Worm (Caenorhabditis elegans) whole organism, L2 larva: ENCODE measurements around the gene dyc-1.
A peak's percentile ranks its signal among the peaks of the same experiment; 100 is the strongest.

Source experiments
- C34F6.9 ChIP-seq: fragments of 150-350 bp; optimal IDR thresholded peaks from 2 replicates; lab custom pipeline; 2014; ENCODE audit warnings: missing biosample characterization, missing genetic modification characterization
- F13H6.1 ChIP-seq: sonication (generic microtip); optimal IDR thresholded peaks from 2 replicates; lab custom pipeline; 2016; ENCODE audit warnings: missing genetic modification characterization, missing compliant biosample characterization
- R02D3.7 ChIP-seq: fragments of 150-350 bp; optimal IDR thresholded peaks from 2 replicates; lab custom pipeline; 2014; ENCODE audit warnings: missing biosample characterization, missing genetic modification characterization
- Y55F3AM.14 ChIP-seq: fragments of 200-800 bp; sonication (Bioruptor generic); optimal IDR thresholded peaks from 2 replicates; lab custom pipeline; 2018; ENCODE audit warnings: mild to moderate bottlenecking, missing genetic modification characterization, missing compliant biosample characterization
- ZK546.5 ChIP-seq: sonication (generic microtip); optimal IDR thresholded peaks from 2 replicates; lab custom pipeline; 2017; ENCODE audit warnings: missing biosample characterization, missing genetic modification characterization
- alr-1 ChIP-seq: fragments of 150-350 bp; optimal IDR thresholded peaks from 2 replicates; lab custom pipeline; 2014; ENCODE audit warnings: missing biosample characterization, missing genetic modification characterization
- aly-2 ChIP-seq: fragments of 150-350 bp; optimal IDR thresholded peaks from 2 replicates; lab custom pipeline; 2014; ENCODE audit warnings: missing biosample characterization, missing genetic modification characterization
- ama-1 ChIP-seq: fragments of 150-350 bp; optimal IDR thresholded peaks from 2 replicates; lab custom pipeline; 2018; ENCODE audit warnings: inconsistent platforms
- blmp-1 ChIP-seq: sonication (generic microtip); optimal IDR thresholded peaks from 2 replicates; lab custom pipeline; 2017; ENCODE audit warnings: missing genetic modification characterization, mild to moderate bottlenecking, missing compliant biosample characterization, antibody characterized with exemption, moderate library complexity; ENCODE audit not compliant: insufficient read depth
- ceh-16 ChIP-seq: fragments of 150-350 bp; optimal IDR thresholded peaks from 2 replicates; lab custom pipeline; 2014; ENCODE audit warnings: missing biosample characterization, missing genetic modification characterization
- ceh-82 ChIP-seq: fragments of 150-350 bp; optimal IDR thresholded peaks from 2 replicates; lab custom pipeline; 2014; ENCODE audit warnings: missing biosample characterization, missing genetic modification characterization
- crh-2 ChIP-seq: sonication (generic microtip); optimal IDR thresholded peaks from 2 replicates; lab custom pipeline; 2017; ENCODE audit warnings: missing biosample characterization, missing genetic modification characterization
- dmd-4 ChIP-seq: sonication (generic microtip); optimal IDR thresholded peaks from 2 replicates; lab custom pipeline; 2017; ENCODE audit warnings: missing biosample characterization, missing genetic modification characterization
- egl-27 ChIP-seq: sonication (generic microtip); optimal IDR thresholded peaks from 3 replicates; lab custom pipeline; 2017; ENCODE audit warnings: missing biosample characterization, missing genetic modification reagents, missing genetic modification characterization
- elt-1 ChIP-seq: fragments of 150-350 bp; optimal IDR thresholded peaks from 2 replicates; lab custom pipeline; 2014; ENCODE audit warnings: missing biosample characterization, missing genetic modification characterization
- elt-3 ChIP-seq: sonication (generic microtip); optimal IDR thresholded peaks from 2 replicates; lab custom pipeline; 2017; ENCODE audit warnings: missing biosample characterization, missing genetic modification characterization
- fos-1 ChIP-seq: fragments of 150-350 bp; optimal IDR thresholded peaks from 2 replicates; lab custom pipeline; 2014; ENCODE audit warnings: missing biosample characterization, missing genetic modification characterization
- gmeb-1 ChIP-seq: fragments of 150-350 bp; optimal IDR thresholded peaks from 2 replicates; lab custom pipeline; 2014; ENCODE audit warnings: missing biosample characterization, missing genetic modification characterization
- lin-11 ChIP-seq: fragments of 150-350 bp; sonication (generic microtip); optimal IDR thresholded peaks from 2 replicates; lab custom pipeline; 2014; ENCODE audit warnings: missing biosample characterization, missing genetic modification characterization, inconsistent platforms, mixed read lengths
- lin-13 ChIP-seq: fragments of 150-350 bp; optimal IDR thresholded peaks from 2 replicates; lab custom pipeline; 2014; ENCODE audit warnings: missing biosample characterization, missing genetic modification reagents, missing genetic modification characterization
- lin-39 ChIP-seq: fragments of 150-350 bp; optimal IDR thresholded peaks from 2 replicates; lab custom pipeline; 2014; ENCODE audit warnings: missing biosample characterization, missing genetic modification reagents, missing genetic modification characterization
- lsy-2 ChIP-seq, 2 experiments: fragments of 150-350 bp in 1 of 2; sonication (generic microtip) in 1 of 2; optimal IDR thresholded peaks; 2 replicates each; lab custom pipeline; 2014 to 2017; ENCODE audit warnings: missing biosample characterization in 2 of 2, missing genetic modification characterization in 2 of 2
- mab-5 ChIP-seq: fragments of 150-350 bp; optimal IDR thresholded peaks from 2 replicates; lab custom pipeline; 2014; ENCODE audit warnings: missing biosample characterization, missing genetic modification characterization
- mbf-1 ChIP-seq: sonication (generic microtip); optimal IDR thresholded peaks from 2 replicates; lab custom pipeline; 2017; ENCODE audit warnings: missing biosample characterization, missing genetic modification characterization
- mdl-1 ChIP-seq, 2 experiments: fragments of 150-350 bp in 1 of 2; sonication (generic microtip) in 1 of 2; optimal IDR thresholded peaks; 2 replicates each; lab custom pipeline; 2017; ENCODE audit warnings: missing biosample characterization in 2 of 2, missing genetic modification characterization in 2 of 2
- nhr-10 ChIP-seq: sonication (generic microtip); optimal IDR thresholded peaks from 2 replicates; lab custom pipeline; 2017; ENCODE audit warnings: missing biosample characterization, missing genetic modification characterization
- nhr-11 ChIP-seq: fragments of 150-350 bp; optimal IDR thresholded peaks from 2 replicates; lab custom pipeline; 2014; ENCODE audit warnings: missing biosample characterization, missing genetic modification characterization
- nhr-12 ChIP-seq: fragments of 150-350 bp; optimal IDR thresholded peaks from 2 replicates; lab custom pipeline; 2014; ENCODE audit warnings: missing biosample characterization, missing genetic modification characterization
- nhr-129 ChIP-seq: fragments of 150-350 bp; optimal IDR thresholded peaks from 2 replicates; lab custom pipeline; 2014; ENCODE audit warnings: missing biosample characterization, missing genetic modification characterization
- nhr-21 ChIP-seq: fragments of 150-350 bp; optimal IDR thresholded peaks from 2 replicates; lab custom pipeline; 2014; ENCODE audit warnings: missing biosample characterization, missing genetic modification characterization
- nhr-23 ChIP-seq: fragments of 150-350 bp; optimal IDR thresholded peaks from 2 replicates; lab custom pipeline; 2014; ENCODE audit warnings: missing biosample characterization, missing genetic modification reagents, missing genetic modification characterization
- nhr-237 ChIP-seq: fragments of 150-350 bp; optimal IDR thresholded peaks from 2 replicates; lab custom pipeline; 2014; ENCODE audit warnings: missing biosample characterization, missing genetic modification characterization
- nhr-25 ChIP-seq: fragments of 150-350 bp; sonication (generic microtip); optimal IDR thresholded peaks from 3 replicates; lab custom pipeline; 2014; ENCODE audit warnings: missing biosample characterization, missing genetic modification characterization
- nhr-6 ChIP-seq: fragments of 150-350 bp; optimal IDR thresholded peaks from 2 replicates; lab custom pipeline; 2014; ENCODE audit warnings: missing biosample characterization, missing genetic modification characterization
- nhr-77 ChIP-seq: fragments of 150-350 bp; optimal IDR thresholded peaks from 2 replicates; lab custom pipeline; 2014; ENCODE audit warnings: missing biosample characterization, missing genetic modification characterization
- peb-1 ChIP-seq: fragments of 150-350 bp; optimal IDR thresholded peaks from 2 replicates; lab custom pipeline; 2014; ENCODE audit warnings: missing biosample characterization, missing genetic modification characterization
- sem-4 ChIP-seq: fragments of 150-350 bp; optimal IDR thresholded peaks from 2 replicates; lab custom pipeline; 2014; ENCODE audit warnings: missing biosample characterization, missing genetic modification reagents, missing genetic modification characterization
- skn-1 ChIP-seq: sonication (generic microtip); optimal IDR thresholded peaks from 2 replicates; lab custom pipeline; 2017; ENCODE audit warnings: missing biosample characterization, missing genetic modification characterization
- sma-3 ChIP-seq: sonication (generic microtip); optimal IDR thresholded peaks from 2 replicates; lab custom pipeline; 2016; ENCODE audit warnings: missing genetic modification reagents, missing genetic modification characterization, missing compliant biosample characterization
- sma-9 ChIP-seq, 2 experiments: fragments of 150-350 bp in 1 of 2; sonication (generic microtip) in 1 of 2; optimal IDR thresholded peaks; 2 replicates each; lab custom pipeline; 2014 to 2016; ENCODE audit warnings: missing genetic modification characterization in 2 of 2, mild to moderate bottlenecking in 1 of 2, missing biosample characterization in 1 of 2, missing compliant biosample characterization in 1 of 2, missing genetic modification reagents in 1 of 2, moderate library complexity in 1 of 2
- snpc-4 ChIP-seq: fragments of 150-350 bp; optimal IDR thresholded peaks from 2 replicates; lab custom pipeline; 2014; ENCODE audit warnings: missing biosample characterization, missing genetic modification characterization
- unc-39 ChIP-seq: fragments of 150-350 bp; optimal IDR thresholded peaks from 2 replicates; lab custom pipeline; 2014; ENCODE audit warnings: missing biosample characterization, missing genetic modification characterization
- unc-55 ChIP-seq: fragments of 150-350 bp; sonication (generic microtip); optimal IDR thresholded peaks from 3 replicates; lab custom pipeline; 2014; ENCODE audit warnings: missing biosample characterization, missing genetic modification reagents, missing genetic modification characterization
- unc-62 ChIP-seq: fragments of 150-350 bp; optimal IDR thresholded peaks from 2 replicates; lab custom pipeline; 2014; ENCODE audit warnings: missing biosample characterization, missing genetic modification reagents, missing genetic modification characterization
- zag-1 ChIP-seq: fragments of 150-350 bp; optimal IDR thresholded peaks from 2 replicates; lab custom pipeline; 2014; ENCODE audit warnings: missing biosample characterization, missing genetic modification characterization
- ztf-1 ChIP-seq: fragments of 200-800 bp; sonication (Bioruptor generic); conservative IDR thresholded peaks from 2 replicates; pipeline ENCODE4 v1.3.6; 2022; ENCODE audit warnings: missing genetic modification characterization, missing compliant biosample characterization
- ztf-11 ChIP-seq: sonication (generic microtip); optimal IDR thresholded peaks from 2 replicates; lab custom pipeline; 2017; ENCODE audit warnings: missing biosample characterization, missing genetic modification characterization
- ztf-4 ChIP-seq: fragments of 150-350 bp; optimal IDR thresholded peaks from 2 replicates; lab custom pipeline; 2014; ENCODE audit warnings: missing biosample characterization, missing genetic modification characterization

The dyc-1 gene

ce11 chrX:14056527-14056926 lies 7.2 kb downstream of the dyc-1 start:
- peak; percentile 42 for TF ChIP-seq sma-9 (GFP tag; optimal IDR thresholded peaks at IDR 0.05; lab: Kevin White, UChicago)
- TF ChIP-seq sma-9 (tag; optimal IDR thresholded peaks at IDR 0.05; lab: Kevin White, UChicago): no peak
- TF ChIP-seq nhr-129 (tag; lab: Kevin White, UChicago): peak; percentile 15
- TF ChIP-seq lsy-2 (tag; optimal IDR thresholded peaks at IDR 0.05; lab: Kevin White, UChicago): peak in 1 of 2 experiments; percentile 23
- no peak for TF ChIP-seq snpc-4
- peak; percentile 14 for TF ChIP-seq C34F6.9 (tag; lab: Kevin White, UChicago)
- TF ChIP-seq mab-5 (tag; lab: Kevin White, UChicago): peak; percentile 52
- no peak for TF ChIP-seq skn-1 (tag; lab: Kevin White, UChicago)

ce11 chrX:14062771-14063170 lies 13.4 kb downstream of the dyc-1 start:
- peak; percentile 4 for TF ChIP-seq snpc-4
- TF ChIP-seq unc-39 (tag; lab: Kevin White, UChicago): no peak

ce11 chrX:14063830-14064229 lies 14.5 kb downstream of the dyc-1 start:
- TF ChIP-seq nhr-12 (no peak), dmd-4 (tag; lab: Kevin White, UChicago) (no peak), unc-55 (GFP tag; lab: Kevin White, UChicago) (peak; percentile 95), zag-1 (tag; lab: Kevin White, UChicago) (peak; percentile 81), nhr-21 (tag; lab: Kevin White, UChicago) (peak; percentile 83), R02D3.7 (tag; lab: Kevin White, UChicago) (peak; percentile 0), alr-1 (tag; lab: Kevin White, UChicago) (no peak), elt-3 (tag; lab: Kevin White, UChicago) (no peak), nhr-6 (tag; lab: Kevin White, UChicago) (peak; percentile 83), unc-39 (tag; lab: Kevin White, UChicago) (no peak), snpc-4 (peak; percentile 80), nhr-77 (tag; lab: Kevin White, UChicago) (peak; percentile 34), lin-11 (tag; lab: Kevin White, UChicago) (peak; percentile 64), C34F6.9 (tag; lab: Kevin White, UChicago) (peak; percentile 84), sma-9 (GFP tag; optimal IDR thresholded peaks at IDR 0.05; lab: Kevin White, UChicago) (peak; percentile 94), sma-9 (tag; optimal IDR thresholded peaks at IDR 0.05; lab: Kevin White, UChicago) (no peak), sem-4 (tag; lab: Kevin White, UChicago) (peak; percentile 79), mdl-1 (tag; optimal IDR thresholded peaks at IDR 0.05; lab: Kevin White, UChicago) (peak; percentile 25 to 77), ZK546.5 (tag; lab: Kevin White, UChicago) (no peak), nhr-25 (tag; lab: Kevin White, UChicago) (peak; percentile 78), nhr-10 (tag; lab: Kevin White, UChicago) (peak; percentile 8), nhr-237 (tag; lab: Kevin White, UChicago) (peak; percentile 36), skn-1 (tag; lab: Kevin White, UChicago) (peak; percentile 45), gmeb-1 (peak; percentile 70), aly-2 (no peak), mab-5 (tag; lab: Kevin White, UChicago) (peak; percentile 78), elt-1 (tag; lab: Kevin White, UChicago) (no peak), F13H6.1 (tag; lab: Kevin White, UChicago) (peak; percentile 91), sma-3 (GFP tag; lab: Kevin White, UChicago) (peak; percentile 79), ztf-1 (GFP tag; lab: Robert Waterston, UW) (no peak), fos-1 (peak; percentile 91), nhr-129 (tag; lab: Kevin White, UChicago) (peak; percentile 99), mbf-1 (tag; lab: Kevin White, UChicago) (no peak), ceh-16 (tag; lab: Kevin White, UChicago) (no peak), lin-39 (no peak), nhr-23 (tag; lab: Kevin White, UChicago) (no peak), ama-1 (lab: Kevin White, UChicago) (peak; percentile 76), Y55F3AM.14 (GFP tag; lab: Kevin White, UChicago) (peak; percentile 81), crh-2 (tag; lab: Kevin White, UChicago) (peak; percentile 90), ceh-82 (tag; lab: Kevin White, UChicago) (no peak), lsy-2 (tag; optimal IDR thresholded peaks at IDR 0.05; lab: Kevin White, UChicago) (peak; percentile 79 to 86), egl-27 (tag; lab: Kevin White, UChicago) (peak; percentile 83), lin-13 (GFP tag; lab: Kevin White, UChicago) (peak; percentile 86), ztf-4 (tag; lab: Kevin White, UChicago) (peak; percentile 93), nhr-11 (tag; lab: Kevin White, UChicago) (peak; percentile 57), peb-1 (tag; lab: Kevin White, UChicago) (no peak), unc-62 (GFP tag; lab: Kevin White, UChicago) (peak; percentile 7), ztf-11 (tag; lab: Kevin White, UChicago) (no peak), blmp-1 (peak; percentile 5)
